Worm (Caenorhabditis elegans) whole organism, L1 larva: ENCODE results near the gene Y57G11C.1144.

Experiments
- C04F5.9 ChIP-seq: sonication (generic microtip); optimal IDR thresholded peaks from 2 replicates; lab custom pipeline; 2016; ENCODE audit warnings: missing genetic modification characterization, missing compliant biosample characterization
- C34B4.2 ChIP-seq: sonication (generic microtip); optimal IDR thresholded peaks from 2 replicates; lab custom pipeline; 2017; ENCODE audit warnings: mild to moderate bottlenecking, missing genetic modification characterization, missing compliant biosample characterization
- F16B12.6 ChIP-seq: fragments of 150-350 bp; optimal IDR thresholded peaks from 2 replicates; lab custom pipeline; 2014; ENCODE audit warnings: missing biosample characterization, missing genetic modification characterization
- aha-1 ChIP-seq: fragments of 150-350 bp; optimal IDR thresholded peaks from 2 replicates; lab custom pipeline; 2014; ENCODE audit warnings: missing biosample characterization, missing genetic modification characterization
- alr-1 ChIP-seq: fragments of 200-800 bp; sonication (Bioruptor generic); optimal IDR thresholded peaks from 2 replicates; lab custom pipeline; 2018; ENCODE audit warnings: borderline replicate concordance, mild to moderate bottlenecking, missing genetic modification characterization, missing compliant biosample characterization
- ama-1 ChIP-seq: fragments of 150-350 bp; optimal IDR thresholded peaks from 2 replicates; lab custom pipeline; 2014
- ceh-63 ChIP-seq: fragments of 200-800 bp; sonication (Bioruptor generic); optimal IDR thresholded peaks from 2 replicates; lab custom pipeline; 2018; ENCODE audit warnings: mild to moderate bottlenecking, missing genetic modification characterization, missing compliant biosample characterization
- ceh-82 ChIP-seq, 3 experiments: fragments of 150-350 bp in 1 of 3; sonication (generic microtip) in 2 of 3; optimal IDR thresholded peaks; 2 replicates each; lab custom pipeline; 2014 to 2017; ENCODE audit warnings: missing biosample characterization in 3 of 3, missing genetic modification characterization in 3 of 3
- ceh-88 ChIP-seq: fragments of 200-800 bp; sonication (Bioruptor generic); IDR thresholded peaks from 2 replicates; pipeline ENCODE4 v1.3.6; 2022; ENCODE audit warnings: missing genetic modification characterization, missing compliant biosample characterization
- ces-1 ChIP-seq: fragments of 150-350 bp; optimal IDR thresholded peaks from 2 replicates; lab custom pipeline; 2014; ENCODE audit warnings: missing biosample characterization, missing genetic modification reagents, missing genetic modification characterization
- dsc-1 ChIP-seq: sonication (generic microtip); optimal IDR thresholded peaks from 2 replicates; lab custom pipeline; 2016; ENCODE audit warnings: mild to moderate bottlenecking, missing genetic modification characterization, missing compliant biosample characterization
- efl-3 ChIP-seq: fragments of 200-800 bp; sonication (Bioruptor generic); optimal IDR thresholded peaks from 2 replicates; lab custom pipeline; 2018; ENCODE audit warnings: mild to moderate bottlenecking, missing genetic modification characterization, missing compliant biosample characterization
- egl-13 ChIP-seq: sonication (generic microtip); optimal IDR thresholded peaks from 2 replicates; lab custom pipeline; 2016; ENCODE audit warnings: missing genotype, missing genetic modification reagents, missing genetic modification characterization, missing compliant biosample characterization
- egl-27 ChIP-seq, 2 experiments: fragments of 150-350 bp in 1 of 2; sonication (generic microtip); optimal IDR thresholded peaks; 3 replicates each; lab custom pipeline; 2017 to 2018; ENCODE audit warnings: missing biosample characterization in 2 of 2, missing genetic modification characterization in 2 of 2, missing genetic modification reagents in 2 of 2
- elt-2 ChIP-seq: sonication (generic microtip); optimal IDR thresholded peaks from 2 replicates; lab custom pipeline; 2016; ENCODE audit warnings: missing genetic modification characterization, mild to moderate bottlenecking, inconsistent platforms, missing compliant biosample characterization, missing genetic modification reagents
- fkh-4 ChIP-seq: sonication (generic microtip); optimal IDR thresholded peaks from 2 replicates; lab custom pipeline; 2016; ENCODE audit warnings: missing compliant biosample characterization, missing genetic modification characterization, borderline replicate concordance
- fkh-8 ChIP-seq: sonication (generic microtip); optimal IDR thresholded peaks from 2 replicates; lab custom pipeline; 2016; ENCODE audit warnings: mild to moderate bottlenecking, missing genetic modification characterization, missing compliant biosample characterization
- fos-1 ChIP-seq: fragments of 150-350 bp; optimal IDR thresholded peaks from 2 replicates; lab custom pipeline; 2014; ENCODE audit warnings: missing biosample characterization, missing genetic modification characterization
- grh-1 ChIP-seq: fragments of 200-800 bp; sonication (Bioruptor generic); IDR thresholded peaks from 2 replicates; pipeline ENCODE4 v1.3.6; 2022; ENCODE audit warnings: missing genetic modification reagents, missing genetic modification characterization, missing compliant biosample characterization
- hlh-17 ChIP-seq: fragments of 200-800 bp; sonication (Bioruptor generic); optimal IDR thresholded peaks from 2 replicates; lab custom pipeline; 2018; ENCODE audit warnings: missing genetic modification characterization, mild to moderate bottlenecking, missing compliant biosample characterization, moderate library complexity, borderline replicate concordance
- hpl-2 ChIP-seq: fragments of 150-350 bp; optimal IDR thresholded peaks from 2 replicates; lab custom pipeline; 2014; ENCODE audit warnings: missing biosample characterization, missing genetic modification reagents, missing genetic modification characterization
- isw-1 ChIP-seq: fragments of 200-800 bp; sonication (Bioruptor generic); IDR thresholded peaks from 2 replicates; pipeline ENCODE4 v1.3.6; 2022; ENCODE audit warnings: missing genetic modification characterization, missing compliant biosample characterization
- jun-1 ChIP-seq: fragments of 150-350 bp; optimal IDR thresholded peaks from 2 replicates; lab custom pipeline; 2014; ENCODE audit warnings: missing biosample characterization, missing genetic modification reagents, missing genetic modification characterization
- lin-13 ChIP-seq: fragments of 150-350 bp; optimal IDR thresholded peaks from 2 replicates; lab custom pipeline; 2014; ENCODE audit warnings: missing biosample characterization, missing genetic modification reagents, missing genetic modification characterization
- lin-14 ChIP-seq: fragments of 200-800 bp; sonication (Bioruptor generic); optimal IDR thresholded peaks from 2 replicates; lab custom pipeline; 2018; ENCODE audit warnings: mild to moderate bottlenecking, missing genetic modification characterization, moderate library complexity, missing compliant biosample characterization
- lin-15B ChIP-seq: fragments of 150-350 bp; sonication (generic microtip); optimal IDR thresholded peaks from 3 replicates; lab custom pipeline; 2014; ENCODE audit warnings: missing biosample characterization, missing genetic modification characterization
- lin-35 ChIP-seq, 2 experiments: fragments of 150-350 bp; optimal IDR thresholded peaks; 2 replicates each; lab custom pipeline; 2014; ENCODE audit warnings: missing biosample characterization in 2 of 2, missing genetic modification characterization in 2 of 2, missing genetic modification reagents in 2 of 2
- mdl-1 ChIP-seq, 2 experiments: fragments of 150-350 bp; optimal IDR thresholded peaks; 2 replicates each; lab custom pipeline; 2014 to 2017; ENCODE audit warnings: missing biosample characterization in 2 of 2, missing genetic modification characterization in 2 of 2, inconsistent platforms in 1 of 2
- mef-2 ChIP-seq: fragments of 150-350 bp; optimal IDR thresholded peaks from 2 replicates; lab custom pipeline; 2014; ENCODE audit warnings: missing biosample characterization, missing genetic modification characterization
- nhr-12 ChIP-seq: sonication (generic microtip); optimal IDR thresholded peaks from 2 replicates; lab custom pipeline; 2017; ENCODE audit warnings: missing biosample characterization, missing genetic modification characterization
- nhr-20 ChIP-seq: sonication (generic microtip); optimal IDR thresholded peaks from 2 replicates; lab custom pipeline; 2016; ENCODE audit warnings: mild to moderate bottlenecking, missing genetic modification characterization, missing compliant biosample characterization
- nhr-237 ChIP-seq: fragments of 150-350 bp; optimal IDR thresholded peaks from 2 replicates; lab custom pipeline; 2014; ENCODE audit warnings: missing biosample characterization, missing genetic modification characterization
- nhr-28 ChIP-seq: fragments of 150-350 bp; optimal IDR thresholded peaks from 2 replicates; lab custom pipeline; 2014; ENCODE audit warnings: missing biosample characterization, missing genetic modification characterization
- nhr-47 ChIP-seq: sonication (generic microtip); optimal IDR thresholded peaks from 2 replicates; lab custom pipeline; 2016; ENCODE audit warnings: mild to moderate bottlenecking, missing genetic modification characterization, moderate library complexity, missing compliant biosample characterization
- nhr-71 ChIP-seq: sonication (generic microtip); optimal IDR thresholded peaks from 2 replicates; lab custom pipeline; 2016; ENCODE audit warnings: mild to moderate bottlenecking, missing genetic modification characterization, moderate library complexity, missing compliant biosample characterization
- nhr-77 ChIP-seq: fragments of 150-350 bp; optimal IDR thresholded peaks from 2 replicates; lab custom pipeline; 2014; ENCODE audit warnings: missing biosample characterization, missing genetic modification characterization
- nhr-84 ChIP-seq: sonication (generic microtip); optimal IDR thresholded peaks from 2 replicates; lab custom pipeline; 2017; ENCODE audit warnings: missing biosample characterization, missing genetic modification characterization
- nhr-85 ChIP-seq: sonication (generic microtip); peaks from one replicate; lab custom pipeline; 2016; ENCODE audit warnings: missing genetic modification characterization, inconsistent platforms, missing compliant biosample characterization
- pag-3 ChIP-seq: sonication (generic microtip); optimal IDR thresholded peaks from 2 replicates; lab custom pipeline; 2017; ENCODE audit warnings: missing genetic modification characterization, mild to moderate bottlenecking, missing compliant biosample characterization, antibody characterized with exemption, borderline replicate concordance; ENCODE audit not compliant: insufficient read depth
- pax-3 ChIP-seq: fragments of 200-800 bp; sonication (Bioruptor generic); optimal IDR thresholded peaks from 2 replicates; lab custom pipeline; 2018; ENCODE audit warnings: mild to moderate bottlenecking, missing genetic modification characterization, moderate library complexity, missing compliant biosample characterization
- pqm-1 ChIP-seq: sonication (generic microtip); optimal IDR thresholded peaks from 3 replicates; lab custom pipeline; 2017; ENCODE audit warnings: missing biosample characterization, missing genetic modification characterization
- rnt-1 ChIP-seq: sonication (generic microtip); optimal IDR thresholded peaks from 2 replicates; lab custom pipeline; 2016; ENCODE audit warnings: mild to moderate bottlenecking, missing genetic modification characterization, moderate library complexity, missing compliant biosample characterization
- sox-4 ChIP-seq: sonication (generic microtip); optimal IDR thresholded peaks from 2 replicates; lab custom pipeline; 2016; ENCODE audit warnings: missing genetic modification characterization, missing compliant biosample characterization
- sptf-1 ChIP-seq: fragments of 150-350 bp; optimal IDR thresholded peaks from 2 replicates; lab custom pipeline; 2014; ENCODE audit warnings: missing biosample characterization, missing genetic modification characterization
- sup-37 ChIP-seq: fragments of 200-800 bp; sonication (Bioruptor generic); optimal IDR thresholded peaks from 2 replicates; lab custom pipeline; 2018; ENCODE audit warnings: mild to moderate bottlenecking, missing genetic modification characterization, missing compliant biosample characterization
- swsn-7 ChIP-seq: sonication (generic microtip); optimal IDR thresholded peaks from 2 replicates; lab custom pipeline; 2016; ENCODE audit warnings: missing genetic modification characterization, missing compliant biosample characterization
- tbx-2 ChIP-seq: sonication (generic microtip); optimal IDR thresholded peaks from 2 replicates; lab custom pipeline; 2016; ENCODE audit warnings: missing genetic modification characterization, missing compliant biosample characterization
- tlp-1 ChIP-seq: fragments of 150-350 bp; optimal IDR thresholded peaks from 2 replicates; lab custom pipeline; 2014; ENCODE audit warnings: missing biosample characterization, missing genetic modification characterization
- unc-130 ChIP-seq: fragments of 150-350 bp; optimal IDR thresholded peaks from 2 replicates; lab custom pipeline; 2017; ENCODE audit warnings: missing biosample characterization, missing genetic modification characterization, inconsistent platforms
- unc-30 ChIP-seq: sonication (generic microtip); optimal IDR thresholded peaks from 2 replicates; lab custom pipeline; 2017; ENCODE audit warnings: missing biosample characterization, missing genetic modification characterization
- unc-62 ChIP-seq: fragments of 150-350 bp; optimal IDR thresholded peaks from 2 replicates; lab custom pipeline; 2014; ENCODE audit warnings: missing biosample characterization, missing genetic modification reagents, missing genetic modification characterization
- unc-86 ChIP-seq: sonication (generic microtip); optimal IDR thresholded peaks from 2 replicates; lab custom pipeline; 2016; ENCODE audit warnings: missing genetic modification characterization, missing compliant biosample characterization
- vab-15 ChIP-seq: sonication (generic microtip); optimal IDR thresholded peaks from 2 replicates; lab custom pipeline; 2017; ENCODE audit warnings: missing genotype, mild to moderate bottlenecking, missing genetic modification characterization, missing compliant biosample characterization
- zag-1 ChIP-seq: fragments of 150-350 bp; optimal IDR thresholded peaks from 2 replicates; lab custom pipeline; 2014; ENCODE audit warnings: missing biosample characterization, missing genetic modification characterization

The Y57G11C.1144 gene

ce11 chrIV:14959375-14959774, 22.3 kb downstream of the Y57G11C.1144 start (continued):
- peak; percentile 59 for TF ChIP-seq jun-1 (tag; lab: Kevin White, UChicago)
- peak; percentile 97 to 99 for TF ChIP-seq lin-35 (GFP tag; optimal IDR thresholded peaks at IDR 0.05; lab: Kevin White, UChicago)
- TF ChIP-seq sptf-1 (tag; lab: Kevin White, UChicago), result no peak
- TF ChIP-seq rnt-1 (tag; lab: Kevin White, UChicago), result no peak
- peak; percentile 66 for TF ChIP-seq fos-1 (tag; lab: Kevin White, UChicago)
- no peak for TF ChIP-seq aha-1 (tag; lab: Kevin White, UChicago)
- peak; percentile 83 for TF ChIP-seq nhr-47 (tag; lab: Kevin White, UChicago)
- peak; percentile 47 for TF ChIP-seq dsc-1 (tag; lab: Kevin White, UChicago)
- no peak for TF ChIP-seq nhr-28 (tag; lab: Kevin White, UChicago)
- TF ChIP-seq lin-13 (GFP tag; lab: Kevin White, UChicago), result peak; percentile 75
- peak; percentile 54 to 83 (median 60) for TF ChIP-seq ceh-82 (tag; optimal IDR thresholded peaks at IDR 0.05; lab: Kevin White, UChicago)
- TF ChIP-seq sup-37 (GFP tag; lab: Kevin White, UChicago), result no peak
- no peak for TF ChIP-seq unc-30
- TF ChIP-seq nhr-71 (tag; lab: Kevin White, UChicago), result peak; percentile 79
- TF ChIP-seq mdl-1 (tag; optimal IDR thresholded peaks at IDR 0.05; lab: Kevin White, UChicago), result peak in 1 of 2 experiments; percentile 42
- no peak for TF ChIP-seq C34B4.2 (tag; lab: Kevin White, UChicago)
- TF ChIP-seq nhr-237 (tag; lab: Kevin White, UChicago), result peak; percentile 70
- peak; percentile 70 for TF ChIP-seq lin-14 (GFP tag; lab: Kevin White, UChicago)
- no peak for TF ChIP-seq pag-3
- peak; percentile 37 for TF ChIP-seq pax-3 (tag; lab: Kevin White, UChicago)
- peak; percentile 34 for TF ChIP-seq vab-15 (tag; lab: Kevin White, UChicago)
- TF ChIP-seq nhr-77 (tag; lab: Kevin White, UChicago), result peak; percentile 24
- peak; percentile 58 for TF ChIP-seq isw-1 (GFP tag; lab: Robert Waterston, UW)
- no peak for TF ChIP-seq ceh-63 (GFP tag; lab: Kevin White, UChicago)
- TF ChIP-seq nhr-84, result no peak
- TF ChIP-seq unc-86 (tag; lab: Kevin White, UChicago), result peak; percentile 53
- TF ChIP-seq tbx-2 (tag; lab: Kevin White, UChicago), result peak; percentile 53
- TF ChIP-seq egl-13 (tag; lab: Kevin White, UChicago), result no peak
- peak; percentile 14 for TF ChIP-seq fkh-8 (tag; lab: Kevin White, UChicago)
- TF ChIP-seq grh-1 (GFP tag; lab: Robert Waterston, UW), result no peak
- no peak for TF ChIP-seq efl-3 (GFP tag; lab: Kevin White, UChicago)
- peak; percentile 57 for TF ChIP-seq swsn-7 (tag; lab: Kevin White, UChicago)
- TF ChIP-seq F16B12.6 (tag; lab: Kevin White, UChicago), result peak; percentile 47
- peak; percentile 1 for TF ChIP-seq fkh-4 (tag; lab: Kevin White, UChicago)
- TF ChIP-seq mef-2 (tag; lab: Kevin White, UChicago), result no peak
- peak; percentile 90 for TF ChIP-seq pqm-1 (tag; lab: Kevin White, UChicago)
- peak; percentile 81 for TF ChIP-seq tlp-1 (tag; lab: Kevin White, UChicago)
- TF ChIP-seq hlh-17 (GFP tag; lab: Kevin White, UChicago), result no peak
- no peak for TF ChIP-seq ama-1 (lab: Kevin White, UChicago)
- no peak for TF ChIP-seq ces-1
- no peak for TF ChIP-seq hpl-2 (GFP tag; lab: Kevin White, UChicago)
- TF ChIP-seq nhr-12 (tag; lab: Kevin White, UChicago), result no peak
- TF ChIP-seq zag-1 (tag; lab: Kevin White, UChicago), result no peak
- peak; percentile 29 for TF ChIP-seq C04F5.9 (tag; lab: Kevin White, UChicago)
- TF ChIP-seq alr-1 (tag; lab: Kevin White, UChicago), result no peak
- no peak for TF ChIP-seq egl-27 (tag; optimal IDR thresholded peaks at IDR 0.05; lab: Kevin White, UChicago)
- TF ChIP-seq nhr-20 (tag; lab: Kevin White, UChicago), result peak; percentile 66
- no peak for TF ChIP-seq unc-62 (GFP tag; lab: Kevin White, UChicago)
- TF ChIP-seq nhr-85 (tag; lab: Kevin White, UChicago), result peak; percentile 75
- peak; percentile 83 for TF ChIP-seq lin-15B (tag; lab: Kevin White, UChicago)
- no peak for TF ChIP-seq ceh-88 (GFP tag; lab: Robert Waterston, UW)
- TF ChIP-seq sox-4 (tag; lab: Kevin White, UChicago), result no peak
- TF ChIP-seq unc-130 (tag; lab: Kevin White, UChicago), result peak; percentile 86
- TF ChIP-seq elt-2 (tag; lab: Kevin White, UChicago), result peak; percentile 99
